Fruit fly (Drosophila melanogaster) S2 (cell line): Measurements from ENCODE around the gene CG33641.

Source experiments
- CG8478 ChIP-seq: fragments of >200 bp; optimal IDR thresholded peaks from 2 replicates; lab custom pipeline; 2018
- CTCF ChIP-seq, 2 experiments: fragments of >200 bp; optimal IDR thresholded peaks; 2 replicates each; lab custom pipeline; 2018

DNA sequence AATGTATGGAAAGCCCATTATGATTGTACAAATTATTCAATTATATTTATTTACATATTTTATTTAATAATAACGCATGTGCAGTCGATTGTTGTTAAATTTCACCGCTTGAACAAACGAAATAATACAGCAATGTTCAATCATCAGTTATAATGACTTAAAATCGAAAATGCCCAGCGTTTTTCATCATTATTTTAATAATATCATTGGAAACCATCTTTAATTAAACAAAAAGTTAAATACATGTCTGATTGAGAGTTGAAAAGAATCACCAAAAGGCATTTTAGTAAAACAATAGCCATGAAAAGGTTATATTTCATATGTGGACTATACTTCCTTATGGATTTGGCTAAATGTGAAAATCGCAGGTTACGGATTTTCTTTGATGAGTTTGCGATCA lies at the start of gene CG33641:
- TF ChIP-seq CTCF (optimal IDR thresholded peaks at IDR 0.05; lab: Kevin White, UChicago): no peak
- TF ChIP-seq CG8478: no peak
